Fruit fly (Drosophila melanogaster): Measurements from ENCODE around the gene CG6163.

Gene CG6163

dm6 chr3L:11394390-11394789 is 29.7 kb upstream of the CG6163 start, which contains the start of gene CG11726:
Gene CG11726 (plus strand): TSS chr3L:11394690.
- TF ChIP-seq noc (tag; optimal IDR thresholded peaks at IDR 0.05) = no peak

dm6 chr3L:11393806-11394205 is 29.1 kb upstream of the CG6163 start:
- no peak for TF ChIP-seq noc (tag; optimal IDR thresholded peaks at IDR 0.05)

dm6 chr3L:11388964-11389625 is 24.4 kb upstream of the CG6163 start:
- no peak for TF ChIP-seq noc (tag; optimal IDR thresholded peaks at IDR 0.05)

DNA sequence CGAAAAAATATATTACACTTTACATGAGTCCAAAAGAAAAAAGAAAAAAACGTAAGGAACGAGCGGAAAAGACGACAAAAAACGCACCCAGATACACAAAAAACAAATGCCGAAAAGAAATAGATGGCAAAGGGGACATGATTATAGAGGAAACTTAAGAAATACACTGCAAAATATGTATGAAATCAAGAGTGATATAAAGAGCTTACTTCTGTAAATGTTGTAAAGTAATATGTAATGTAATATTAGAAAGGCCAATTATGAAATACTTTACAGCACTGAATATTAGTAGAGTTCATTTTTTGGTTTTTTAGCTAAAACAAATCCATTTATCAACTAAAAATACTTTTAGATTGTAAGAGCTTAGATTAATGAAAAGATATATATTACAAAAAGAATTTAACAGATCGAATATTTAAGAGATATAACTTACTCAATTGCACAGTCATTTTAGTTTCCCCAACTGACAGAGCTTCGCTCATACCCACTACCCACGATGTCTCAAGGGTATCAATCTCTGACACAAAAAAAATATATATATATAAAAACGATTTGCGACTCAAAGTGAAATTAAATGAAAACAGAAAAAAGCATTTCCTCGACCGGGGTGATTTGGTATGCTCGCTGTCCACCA is 20.3 kb upstream of the CG6163 start:
- TF ChIP-seq noc (tag; optimal IDR thresholded peaks at IDR 0.05) = no peak

DNA sequence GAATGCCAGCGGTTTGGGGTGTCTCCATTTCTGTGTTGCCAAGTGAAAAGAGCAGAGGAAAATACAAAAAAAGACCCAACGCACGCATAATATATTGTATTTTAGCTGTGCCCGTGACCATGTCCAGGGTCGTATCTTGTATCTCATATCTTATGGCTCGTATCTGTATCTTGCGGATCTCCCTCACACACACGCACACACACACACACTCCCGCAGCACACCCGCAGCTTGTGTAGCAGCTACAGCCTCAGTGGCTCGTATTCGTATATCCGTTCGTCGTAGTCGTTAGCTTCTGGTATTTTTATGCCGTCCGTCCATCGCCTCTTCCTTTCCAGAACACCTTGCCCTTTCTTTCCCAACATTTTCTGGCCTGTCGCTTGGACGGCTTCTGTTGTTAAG is 19.5 kb upstream of the CG6163 start:
- TF ChIP-seq noc (tag; optimal IDR thresholded peaks at IDR 0.05) = no peak

dm6 chr3L:11382748-11383424 is 18.2 kb upstream of the CG6163 start:
- TF ChIP-seq noc (tag; optimal IDR thresholded peaks at IDR 0.05) = no peak

DNA sequence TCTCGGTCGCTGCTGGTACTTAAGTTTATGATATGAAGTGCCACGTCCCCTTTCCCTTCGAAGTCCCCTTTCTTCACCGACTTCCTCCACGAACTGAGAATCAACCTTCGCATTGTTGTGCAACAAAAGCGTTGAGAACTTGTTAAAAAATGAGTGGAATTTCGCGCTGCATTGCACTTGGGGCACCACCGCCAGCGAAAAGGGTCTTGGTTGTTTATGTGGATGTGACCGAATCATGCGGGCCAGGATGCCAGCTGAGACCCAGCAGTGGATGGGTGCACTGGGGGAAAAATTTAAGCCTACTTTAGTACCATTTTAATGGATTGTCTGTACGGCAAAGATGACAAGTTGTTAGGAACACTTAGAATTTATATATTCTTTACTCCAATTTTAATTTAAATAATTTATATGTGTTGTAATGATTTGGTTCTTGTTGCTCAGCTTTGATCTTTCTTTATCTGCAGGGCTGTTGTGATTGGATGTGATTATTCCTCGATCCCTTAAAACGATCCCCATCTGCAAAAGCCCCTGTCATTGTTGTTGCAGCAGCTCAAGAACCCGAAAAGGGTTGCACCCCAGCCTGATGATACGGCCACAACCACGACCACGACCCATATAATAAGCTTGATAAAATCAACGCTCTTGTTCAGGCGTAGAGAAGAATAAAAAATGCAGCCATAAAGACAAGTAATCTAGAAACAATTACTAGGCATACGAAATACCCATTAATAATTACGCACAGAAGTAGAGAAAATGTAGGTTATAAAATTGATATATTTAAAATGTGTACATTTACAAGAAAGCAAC is 17.5 kb upstream of the CG6163 start:
- TF ChIP-seq noc (tag; optimal IDR thresholded peaks at IDR 0.05) = no peak

dm6 chr3L:11381126-11381940 is 16.6 kb upstream of the CG6163 start:
- no peak for TF ChIP-seq noc (tag; optimal IDR thresholded peaks at IDR 0.05)

dm6 chr3L:11380439-11380783 is 15.7 kb upstream of the CG6163 start:
- TF ChIP-seq noc (tag; optimal IDR thresholded peaks at IDR 0.05) = no peak

- no peak for TF ChIP-seq noc (tag; optimal IDR thresholded peaks at IDR 0.05)
Measured at dm6 chr3L:11379698-11380438, 15.2 kb upstream of the CG6163 start.

- no peak for TF ChIP-seq noc (tag; optimal IDR thresholded peaks at IDR 0.05)
Measured at dm6 chr3L:11378429-11378914, 13.8 kb upstream of the CG6163 start.

- no peak for TF ChIP-seq noc (tag; optimal IDR thresholded peaks at IDR 0.05)
Measured at dm6 chr3L:11376224-11376813, 11.6 kb upstream of the CG6163 start.

- TF ChIP-seq noc (tag; optimal IDR thresholded peaks at IDR 0.05) = no peak
Measured at dm6 chr3L:11375304-11375703, 10.6 kb upstream of the CG6163 start.
